Worm (Caenorhabditis elegans) whole organism, young adult: ENCODE results near the gene unc-4.

Experiments
- F22D6.2 ChIP-seq: sonication (generic microtip); optimal IDR thresholded peaks from 2 replicates; lab custom pipeline; 2016; ENCODE audit warnings: mild to moderate bottlenecking, missing genetic modification characterization, missing compliant biosample characterization
- F39B2.1 ChIP-seq: fragments of 200-800 bp; sonication (Bioruptor generic); IDR thresholded peaks from 2 replicates; pipeline ENCODE4 v1.3.6; 2022; ENCODE audit warnings: missing genetic modification reagents, missing genetic modification characterization, missing compliant biosample characterization
- F57C9.4 ChIP-seq: sonication (generic microtip); optimal IDR thresholded peaks from 2 replicates; lab custom pipeline; 2017; ENCODE audit warnings: mild to moderate bottlenecking, missing genetic modification characterization, missing compliant biosample characterization
- Y53G8AR.9 ChIP-seq: fragments of 200-800 bp; sonication (Bioruptor generic); conservative IDR thresholded peaks from 2 replicates; pipeline ENCODE4 v1.3.6; 2022; ENCODE audit warnings: missing genetic modification reagents, missing genetic modification characterization, missing compliant biosample characterization
- Y56A3A.18 ChIP-seq: fragments of 200-800 bp; sonication (Bioruptor generic); IDR thresholded peaks from 2 replicates; pipeline ENCODE4 v1.3.6; 2022; ENCODE audit warnings: missing genetic modification reagents, missing genetic modification characterization, missing compliant biosample characterization
- attf-3 ChIP-seq: fragments of 200-800 bp; sonication (Bioruptor generic); conservative IDR thresholded peaks from 2 replicates; pipeline ENCODE4 v1.3.6; 2022; ENCODE audit warnings: missing genetic modification reagents, missing genetic modification characterization, missing compliant biosample characterization
- ccch-3 ChIP-seq: fragments of 200-800 bp; sonication (Bioruptor generic); optimal IDR thresholded peaks from 2 replicates; lab custom pipeline; 2018; ENCODE audit warnings: mild to moderate bottlenecking, missing genetic modification characterization, missing compliant biosample characterization
- die-1 ChIP-seq: sonication (generic microtip); optimal IDR thresholded peaks from 2 replicates; lab custom pipeline; 2016; ENCODE audit warnings: missing genotype, mild to moderate bottlenecking, missing genetic modification characterization, missing compliant biosample characterization
- dox-1 ChIP-seq: fragments of 200-800 bp; sonication (Bioruptor generic); IDR thresholded peaks from 2 replicates; pipeline ENCODE4 v1.3.6; 2022; ENCODE audit warnings: missing genetic modification reagents, missing genetic modification characterization, missing compliant biosample characterization
- egl-18 ChIP-seq: fragments of 200-800 bp; sonication (Bioruptor generic); IDR thresholded peaks from 2 replicates; pipeline ENCODE4 v1.3.6; 2022; ENCODE audit warnings: missing genetic modification reagents, missing genetic modification characterization, missing compliant biosample characterization
- gei-17 ChIP-seq: fragments of 200-800 bp; sonication (Bioruptor generic); optimal IDR thresholded peaks from 2 replicates; lab custom pipeline; 2018; ENCODE audit warnings: mild to moderate bottlenecking, missing genetic modification characterization, missing compliant biosample characterization
- hlh-26 ChIP-seq: fragments of 200-800 bp; sonication (Bioruptor generic); conservative IDR thresholded peaks from 2 replicates; pipeline ENCODE4 v1.3.6; 2022; ENCODE audit warnings: missing genetic modification reagents, missing genetic modification characterization, missing compliant biosample characterization
- hrde-1 ChIP-seq: sonication (generic microtip); optimal IDR thresholded peaks from 2 replicates; lab custom pipeline; 2016; ENCODE audit warnings: missing genetic modification characterization, mild to moderate bottlenecking, missing compliant biosample characterization, moderate library complexity, missing genotype, missing genetic modification reagents, borderline replicate concordance
- lag-1 ChIP-seq: fragments of 200-800 bp; sonication (Bioruptor generic); IDR thresholded peaks from 2 replicates; pipeline ENCODE4 v1.3.6; 2022; ENCODE audit warnings: missing genetic modification reagents, missing genetic modification characterization, missing compliant biosample characterization
- let-526 ChIP-seq: fragments of 200-800 bp; sonication (Bioruptor generic); IDR thresholded peaks from 2 replicates; pipeline ENCODE4 v1.3.6; 2022; ENCODE audit warnings: missing genetic modification reagents, missing genetic modification characterization, missing compliant biosample characterization
- lir-1 ChIP-seq: fragments of 200-800 bp; sonication (Bioruptor generic); conservative IDR thresholded peaks from 2 replicates; pipeline ENCODE4 v1.3.6; 2022; ENCODE audit warnings: missing genetic modification reagents, missing genetic modification characterization, missing compliant biosample characterization
- lsl-1 ChIP-seq: fragments of 200-800 bp; sonication (Bioruptor generic); optimal IDR thresholded peaks from 2 replicates; lab custom pipeline; 2018; ENCODE audit warnings: mild to moderate bottlenecking, missing genetic modification characterization, moderate library complexity, missing compliant biosample characterization
- madf-3 ChIP-seq: fragments of 200-800 bp; sonication (Bioruptor generic); IDR thresholded peaks from 2 replicates; pipeline ENCODE4 v1.3.6; 2022; ENCODE audit warnings: missing genetic modification reagents, missing genetic modification characterization, missing compliant biosample characterization
- nhr-80 ChIP-seq: sonication (generic microtip); optimal IDR thresholded peaks from 2 replicates; lab custom pipeline; 2016; ENCODE audit warnings: missing genetic modification characterization, missing compliant biosample characterization
- nhr-90 ChIP-seq: sonication (generic microtip); optimal IDR thresholded peaks from 2 replicates; lab custom pipeline; 2016; ENCODE audit warnings: missing genotype, mild to moderate bottlenecking, missing genetic modification characterization, missing compliant biosample characterization
- pbrm-1 ChIP-seq: fragments of 200-800 bp; sonication (Bioruptor generic); IDR thresholded peaks from 2 replicates; pipeline ENCODE4 v1.3.6; 2022; ENCODE audit warnings: missing genetic modification reagents, missing genetic modification characterization, missing compliant biosample characterization
- rpc-1 ChIP-seq, 2 experiments: fragments of 150-350 bp in 1 of 2; sonication (generic microtip) in 1 of 2; optimal IDR thresholded peaks; 2 replicates each; lab custom pipeline; 2014 to 2018; ENCODE audit warnings: missing biosample characterization in 1 of 2, missing genetic modification characterization in 1 of 2, missing genetic modification reagents in 1 of 2, missing genotype in 1 of 2
- sea-2 ChIP-seq: fragments of 200-800 bp; sonication (Bioruptor generic); IDR thresholded peaks from 2 replicates; pipeline ENCODE4 v1.3.6; 2022; ENCODE audit warnings: missing genetic modification characterization, missing compliant biosample characterization
- snpc-1.3 ChIP-seq: sonication (generic microtip); optimal IDR thresholded peaks from 2 replicates; lab custom pipeline; 2017; ENCODE audit warnings: missing genetic modification characterization, mild to moderate bottlenecking, missing compliant biosample characterization, antibody characterized with exemption, moderate library complexity, missing genotype, missing genetic modification reagents; ENCODE audit not compliant: insufficient read depth
- snpc-3.4 ChIP-seq: sonication (generic microtip); optimal IDR thresholded peaks from 2 replicates; lab custom pipeline; 2017; ENCODE audit warnings: missing genetic modification characterization, mild to moderate bottlenecking, missing compliant biosample characterization, antibody characterized with exemption, moderate library complexity, missing genotype, missing genetic modification reagents
- snpc-4 ChIP-seq, 5 experiments: fragments of 150-350 bp in 1 of 5; sonication (generic microtip) in 4 of 5; optimal IDR thresholded peaks; 2 replicates each; lab custom pipeline; 2014 to 2018; ENCODE audit warnings: missing genetic modification characterization in 5 of 5, missing biosample characterization in 3 of 5, antibody characterized with exemption in 2 of 5, mild to moderate bottlenecking in 2 of 5, missing compliant biosample characterization in 2 of 5, missing genotype in 2 of 5, moderate library complexity in 2 of 5, missing genetic modification reagents in 1 of 5
- tlf-1 ChIP-seq: fragments of 200-800 bp; sonication (Bioruptor generic); optimal IDR thresholded peaks from 2 replicates; lab custom pipeline; 2018; ENCODE audit warnings: mild to moderate bottlenecking, missing genetic modification characterization, missing compliant biosample characterization
- unc-130 ChIP-seq: sonication (generic microtip); optimal IDR thresholded peaks from 2 replicates; lab custom pipeline; 2016; ENCODE audit warnings: missing genetic modification reagents, missing genetic modification characterization, missing compliant biosample characterization
- unc-62 ChIP-seq: fragments of 150-350 bp; optimal IDR thresholded peaks from 2 replicates; lab custom pipeline; 2014; ENCODE audit warnings: missing biosample characterization, missing genetic modification reagents, missing genetic modification characterization
- zfh-2 ChIP-seq: fragments of 200-800 bp; sonication (Bioruptor generic); conservative IDR thresholded peaks from 2 replicates; pipeline ENCODE4 v1.3.6; 2022; ENCODE audit warnings: missing genetic modification reagents, missing genetic modification characterization, missing compliant biosample characterization
- ztf-28 ChIP-seq: fragments of 200-800 bp; sonication (Bioruptor generic); IDR thresholded peaks from 2 replicates; pipeline ENCODE4 v1.3.6; 2022; ENCODE audit warnings: missing genetic modification reagents, missing genetic modification characterization, missing compliant biosample characterization

unc-4 gene

DNA sequence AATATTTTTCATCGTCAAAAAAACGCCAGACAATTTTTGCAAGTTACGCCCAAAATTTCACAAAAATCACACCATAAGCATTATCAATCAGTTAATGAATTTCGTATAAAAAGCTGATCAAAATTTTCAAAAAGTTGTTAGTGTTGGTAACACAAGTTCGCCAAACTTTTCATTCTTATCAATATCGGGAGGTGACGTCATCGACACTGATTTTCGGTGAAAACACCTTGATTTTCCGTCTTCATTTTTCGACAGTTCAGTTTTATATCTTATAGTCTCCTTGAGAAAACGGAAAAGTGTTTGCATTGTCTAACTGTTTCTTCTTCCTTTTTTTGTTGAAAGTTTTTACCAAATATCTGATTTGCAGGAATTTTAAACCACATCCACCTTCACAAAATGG lies 19.4 kb downstream of the unc-4 start, which contains the start of gene C08H9.15:
Gene C08H9.15, plus strand, starts transcription at position 368 of the 400 bp plus-strand sequence.
- TF ChIP-seq Y53G8AR.9 (no peak), unc-62 (GFP tag; lab: Kevin White, UChicago) (no peak), F22D6.2 (tag; lab: Kevin White, UChicago) (no peak), snpc-4 (GFP tag; optimal IDR thresholded peaks at IDR 0.05; lab: Kevin White, UChicago) (no peak), snpc-4 (tag; optimal IDR thresholded peaks at IDR 0.05; lab: Kevin White, UChicago) (no peak), hrde-1 (tag; lab: Kevin White, UChicago) (no peak), die-1 (tag; lab: Kevin White, UChicago) (no peak), gei-17 (no peak), let-526 (GFP tag; lab: Robert Waterston, UW) (no peak), lir-1 (GFP tag; lab: Robert Waterston, UW) (no peak), lsl-1 (GFP tag; lab: Kevin White, UChicago) (no peak)
- TF ChIP-seq, all 124 proteins: peak for 0

ce11 chrII:9879815-9880214 lies 20.4 kb downstream of the unc-4 start:
- TF ChIP-seq pbrm-1 (GFP tag; lab: Robert Waterston, UW) (no peak), rpc-1 (optimal IDR thresholded peaks at IDR 0.05; lab: Kevin White, UChicago) (no peak), rpc-1 (tag; optimal IDR thresholded peaks at IDR 0.05; lab: Kevin White, UChicago) (no peak), Y56A3A.18 (no peak), ccch-3 (no peak), madf-3 (GFP tag; lab: Robert Waterston, UW) (no peak), ztf-28 (GFP tag; lab: Robert Waterston, UW) (no peak), egl-18 (GFP tag; lab: Robert Waterston, UW) (no peak), snpc-1.3 (no peak), nhr-80 (tag; lab: Kevin White, UChicago) (no peak)

DNA sequence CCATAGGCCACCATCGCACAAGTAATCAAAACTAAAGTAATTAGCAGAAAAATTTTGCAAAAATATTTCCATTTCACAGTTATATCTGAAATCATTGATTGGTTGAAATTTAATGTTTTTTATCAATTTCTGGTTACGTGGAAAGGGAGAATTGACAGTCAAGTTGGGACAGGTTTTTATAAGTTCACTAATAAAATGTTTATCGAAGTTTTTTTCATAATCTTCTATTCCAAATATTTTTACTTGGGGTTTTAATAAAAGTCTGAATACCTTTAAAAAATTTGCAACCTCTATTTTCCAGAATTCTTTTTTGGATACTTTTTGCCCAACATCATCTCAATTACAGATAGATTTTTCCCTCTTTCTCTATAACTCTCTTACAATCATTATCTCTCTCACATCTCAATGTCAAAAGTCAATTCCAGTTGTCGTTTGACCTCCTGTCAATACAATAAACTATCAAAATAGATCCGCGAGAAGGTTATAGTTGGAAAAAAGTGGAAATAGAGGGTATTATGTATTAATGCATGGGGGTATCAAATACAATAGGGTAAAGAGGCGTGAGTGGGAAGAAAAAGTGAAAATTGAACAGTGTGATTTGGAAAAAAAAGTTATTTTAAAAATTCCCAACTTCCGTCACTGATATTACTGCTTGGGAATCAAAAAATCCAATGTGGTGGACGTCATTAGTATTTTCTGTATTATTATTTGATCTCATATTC lies 25.5 kb downstream of the unc-4 start, which contains the start of the genes chil-2 and ctsa-3.2:
Gene chil-2, minus strand, starts transcription at position 101 of the 722 bp plus-strand sequence.
Gene ctsa-3.2, plus strand, starts transcription at position 672 of the 722 bp plus-strand sequence.
- TF ChIP-seq hlh-26 (GFP tag; lab: Robert Waterston, UW) (no peak), zfh-2 (GFP tag; lab: Robert Waterston, UW) (no peak), tlf-1 (GFP tag; lab: Kevin White, UChicago) (no peak), sea-2 (no peak), lag-1 (no peak), let-526 (GFP tag; lab: Robert Waterston, UW) (no peak)
- TF ChIP-seq, all 124 proteins: peak for 0

DNA sequence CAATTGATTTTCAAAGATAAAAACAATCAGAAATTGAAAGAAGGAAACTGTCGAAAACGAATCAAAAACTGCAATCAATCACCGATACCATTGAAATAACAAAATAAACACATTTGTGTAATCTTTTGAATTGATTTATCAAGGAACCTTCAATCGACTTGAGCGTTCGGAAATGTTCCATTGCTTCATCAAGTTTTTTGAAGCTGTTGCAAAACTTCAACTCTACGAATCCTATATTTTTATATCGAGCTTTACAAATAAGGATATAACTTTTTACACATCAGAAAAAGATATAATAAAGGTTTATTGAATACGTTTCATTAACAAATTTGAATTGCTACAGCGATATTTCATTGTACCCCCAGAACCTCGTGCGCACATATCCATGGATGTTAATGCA lies 27.2 kb downstream of the unc-4 start, which contains the start of gene chil-8:
Gene chil-8, minus strand, starts transcription at position 101 of the 400 bp plus-strand sequence.
- TF ChIP-seq unc-130 (GFP tag; lab: Kevin White, UChicago), result no peak

DNA sequence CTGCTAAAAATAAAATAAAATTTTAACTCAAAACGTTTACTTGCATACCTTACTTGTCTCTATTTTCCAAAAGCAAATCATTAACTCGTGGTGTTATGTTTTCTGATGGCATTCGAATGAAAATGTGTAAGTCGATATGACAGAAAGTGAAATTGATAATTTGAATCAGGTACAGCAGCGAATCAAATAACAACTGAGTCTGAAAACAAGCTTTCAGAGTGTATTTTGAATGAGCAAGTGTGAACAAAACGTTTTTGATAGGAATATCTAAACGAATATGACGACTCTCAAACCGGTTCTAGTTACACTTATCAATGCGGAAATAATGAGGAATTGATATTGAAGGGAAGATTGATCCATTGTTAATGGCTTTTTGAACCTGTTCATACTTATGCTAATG lies 29.1 kb downstream of the unc-4 start, which contains the start of gene chil-7:
Gene chil-7, minus strand, starts transcription at position 112 of the 400 bp plus-strand sequence.
- TF ChIP-seq F39B2.1, result no peak
- no peak for TF ChIP-seq nhr-90 (tag; lab: Kevin White, UChicago)
- no peak for TF ChIP-seq F57C9.4
- TF ChIP-seq lsl-1 (GFP tag; lab: Kevin White, UChicago), result no peak
- no peak for TF ChIP-seq attf-3 (GFP tag; lab: Robert Waterston, UW)
- TF ChIP-seq dox-1 (GFP tag; lab: Robert Waterston, UW), result no peak
- TF ChIP-seq snpc-3.4 (tag; lab: Kevin White, UChicago), result no peak
